Worm (Caenorhabditis elegans) whole organism, L2 larva: ENCODE measurements around the gene F55G11.1.
A peak's percentile ranks its signal among the peaks of the same experiment; 100 is the strongest.

ENCODE experiments used
- F13H6.1 ChIP-seq: sonication (generic microtip); optimal IDR thresholded peaks from 2 replicates; lab custom pipeline; 2016; ENCODE audit warnings: missing genetic modification characterization, missing compliant biosample characterization
- R02D3.7 ChIP-seq: fragments of 150-350 bp; optimal IDR thresholded peaks from 2 replicates; lab custom pipeline; 2014; ENCODE audit warnings: missing biosample characterization, missing genetic modification characterization
- Y55F3AM.14 ChIP-seq: fragments of 200-800 bp; sonication (Bioruptor generic); optimal IDR thresholded peaks from 2 replicates; lab custom pipeline; 2018; ENCODE audit warnings: mild to moderate bottlenecking, missing genetic modification characterization, missing compliant biosample characterization
- ZK546.5 ChIP-seq: sonication (generic microtip); optimal IDR thresholded peaks from 2 replicates; lab custom pipeline; 2017; ENCODE audit warnings: missing biosample characterization, missing genetic modification characterization
- alr-1 ChIP-seq: fragments of 150-350 bp; optimal IDR thresholded peaks from 2 replicates; lab custom pipeline; 2014; ENCODE audit warnings: missing biosample characterization, missing genetic modification characterization
- aly-2 ChIP-seq: fragments of 150-350 bp; optimal IDR thresholded peaks from 2 replicates; lab custom pipeline; 2014; ENCODE audit warnings: missing biosample characterization, missing genetic modification characterization
- blmp-1 ChIP-seq: sonication (generic microtip); optimal IDR thresholded peaks from 2 replicates; lab custom pipeline; 2017; ENCODE audit warnings: missing genetic modification characterization, mild to moderate bottlenecking, missing compliant biosample characterization, antibody characterized with exemption, moderate library complexity; ENCODE audit not compliant: insufficient read depth
- ceh-16 ChIP-seq: fragments of 150-350 bp; optimal IDR thresholded peaks from 2 replicates; lab custom pipeline; 2014; ENCODE audit warnings: missing biosample characterization, missing genetic modification characterization
- ceh-82 ChIP-seq: fragments of 150-350 bp; optimal IDR thresholded peaks from 2 replicates; lab custom pipeline; 2014; ENCODE audit warnings: missing biosample characterization, missing genetic modification characterization
- crh-2 ChIP-seq: sonication (generic microtip); optimal IDR thresholded peaks from 2 replicates; lab custom pipeline; 2017; ENCODE audit warnings: missing biosample characterization, missing genetic modification characterization
- egl-27 ChIP-seq: sonication (generic microtip); optimal IDR thresholded peaks from 3 replicates; lab custom pipeline; 2017; ENCODE audit warnings: missing biosample characterization, missing genetic modification reagents, missing genetic modification characterization
- elt-1 ChIP-seq: fragments of 150-350 bp; optimal IDR thresholded peaks from 2 replicates; lab custom pipeline; 2014; ENCODE audit warnings: missing biosample characterization, missing genetic modification characterization
- elt-3 ChIP-seq: sonication (generic microtip); optimal IDR thresholded peaks from 2 replicates; lab custom pipeline; 2017; ENCODE audit warnings: missing biosample characterization, missing genetic modification characterization
- fos-1 ChIP-seq: fragments of 150-350 bp; optimal IDR thresholded peaks from 2 replicates; lab custom pipeline; 2014; ENCODE audit warnings: missing biosample characterization, missing genetic modification characterization
- lin-11 ChIP-seq: fragments of 150-350 bp; sonication (generic microtip); optimal IDR thresholded peaks from 2 replicates; lab custom pipeline; 2014; ENCODE audit warnings: missing biosample characterization, missing genetic modification characterization, inconsistent platforms, mixed read lengths
- lin-13 ChIP-seq: fragments of 150-350 bp; optimal IDR thresholded peaks from 2 replicates; lab custom pipeline; 2014; ENCODE audit warnings: missing biosample characterization, missing genetic modification reagents, missing genetic modification characterization
- lin-39 ChIP-seq: fragments of 150-350 bp; optimal IDR thresholded peaks from 2 replicates; lab custom pipeline; 2014; ENCODE audit warnings: missing biosample characterization, missing genetic modification reagents, missing genetic modification characterization
- lsy-2 ChIP-seq, 2 experiments: fragments of 150-350 bp in 1 of 2; sonication (generic microtip) in 1 of 2; optimal IDR thresholded peaks; 2 replicates each; lab custom pipeline; 2014 to 2017; ENCODE audit warnings: missing biosample characterization in 2 of 2, missing genetic modification characterization in 2 of 2
- mbf-1 ChIP-seq: sonication (generic microtip); optimal IDR thresholded peaks from 2 replicates; lab custom pipeline; 2017; ENCODE audit warnings: missing biosample characterization, missing genetic modification characterization
- mdl-1 ChIP-seq, 2 experiments: fragments of 150-350 bp in 1 of 2; sonication (generic microtip) in 1 of 2; optimal IDR thresholded peaks; 2 replicates each; lab custom pipeline; 2017; ENCODE audit warnings: missing biosample characterization in 2 of 2, missing genetic modification characterization in 2 of 2
- nhr-10 ChIP-seq: sonication (generic microtip); optimal IDR thresholded peaks from 2 replicates; lab custom pipeline; 2017; ENCODE audit warnings: missing biosample characterization, missing genetic modification characterization
- nhr-11 ChIP-seq: fragments of 150-350 bp; optimal IDR thresholded peaks from 2 replicates; lab custom pipeline; 2014; ENCODE audit warnings: missing biosample characterization, missing genetic modification characterization
- nhr-12 ChIP-seq: fragments of 150-350 bp; optimal IDR thresholded peaks from 2 replicates; lab custom pipeline; 2014; ENCODE audit warnings: missing biosample characterization, missing genetic modification characterization
- nhr-129 ChIP-seq: fragments of 150-350 bp; optimal IDR thresholded peaks from 2 replicates; lab custom pipeline; 2014; ENCODE audit warnings: missing biosample characterization, missing genetic modification characterization
- nhr-21 ChIP-seq: fragments of 150-350 bp; optimal IDR thresholded peaks from 2 replicates; lab custom pipeline; 2014; ENCODE audit warnings: missing biosample characterization, missing genetic modification characterization
- nhr-237 ChIP-seq: fragments of 150-350 bp; optimal IDR thresholded peaks from 2 replicates; lab custom pipeline; 2014; ENCODE audit warnings: missing biosample characterization, missing genetic modification characterization
- nhr-25 ChIP-seq: fragments of 150-350 bp; sonication (generic microtip); optimal IDR thresholded peaks from 3 replicates; lab custom pipeline; 2014; ENCODE audit warnings: missing biosample characterization, missing genetic modification characterization
- nhr-77 ChIP-seq: fragments of 150-350 bp; optimal IDR thresholded peaks from 2 replicates; lab custom pipeline; 2014; ENCODE audit warnings: missing biosample characterization, missing genetic modification characterization
- sem-4 ChIP-seq: fragments of 150-350 bp; optimal IDR thresholded peaks from 2 replicates; lab custom pipeline; 2014; ENCODE audit warnings: missing biosample characterization, missing genetic modification reagents, missing genetic modification characterization
- skn-1 ChIP-seq: sonication (generic microtip); optimal IDR thresholded peaks from 2 replicates; lab custom pipeline; 2017; ENCODE audit warnings: missing biosample characterization, missing genetic modification characterization
- sma-9 ChIP-seq, 2 experiments: fragments of 150-350 bp in 1 of 2; sonication (generic microtip) in 1 of 2; optimal IDR thresholded peaks; 2 replicates each; lab custom pipeline; 2014 to 2016; ENCODE audit warnings: missing genetic modification characterization in 2 of 2, mild to moderate bottlenecking in 1 of 2, missing biosample characterization in 1 of 2, missing compliant biosample characterization in 1 of 2, missing genetic modification reagents in 1 of 2, moderate library complexity in 1 of 2
- unc-39 ChIP-seq: fragments of 150-350 bp; optimal IDR thresholded peaks from 2 replicates; lab custom pipeline; 2014; ENCODE audit warnings: missing biosample characterization, missing genetic modification characterization
- unc-62 ChIP-seq: fragments of 150-350 bp; optimal IDR thresholded peaks from 2 replicates; lab custom pipeline; 2014; ENCODE audit warnings: missing biosample characterization, missing genetic modification reagents, missing genetic modification characterization
- zag-1 ChIP-seq: fragments of 150-350 bp; optimal IDR thresholded peaks from 2 replicates; lab custom pipeline; 2014; ENCODE audit warnings: missing biosample characterization, missing genetic modification characterization

Gene F55G11.1

DNA sequence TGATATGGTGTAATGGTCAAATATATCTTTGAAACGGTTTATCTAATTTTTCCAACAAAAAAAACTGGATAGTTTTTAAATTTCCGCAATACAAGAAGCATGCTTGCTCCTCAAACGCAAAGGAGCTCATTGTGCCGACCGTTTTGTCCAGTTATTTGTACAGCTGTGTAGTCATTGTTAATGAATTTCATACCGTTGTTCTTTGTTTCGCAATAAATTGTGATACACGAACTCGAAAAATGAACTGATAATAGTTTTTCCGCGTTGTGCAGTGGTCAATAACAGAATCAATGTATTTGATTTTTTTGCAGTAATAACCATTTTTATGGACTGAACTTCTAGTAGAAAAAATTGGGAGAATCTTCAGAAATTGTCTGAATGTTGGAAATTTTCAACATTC lies 47.6 kb downstream of the F55G11.1 start:
- TF ChIP-seq sma-9 (GFP tag; optimal IDR thresholded peaks at IDR 0.05; lab: Kevin White, UChicago) (no peak), sma-9 (tag; optimal IDR thresholded peaks at IDR 0.05; lab: Kevin White, UChicago) (no peak), crh-2 (tag; lab: Kevin White, UChicago) (no peak), mdl-1 (tag; optimal IDR thresholded peaks at IDR 0.05; lab: Kevin White, UChicago) (no peak), nhr-129 (tag; lab: Kevin White, UChicago) (no peak), ceh-16 (tag; lab: Kevin White, UChicago) (no peak), nhr-10 (tag; lab: Kevin White, UChicago) (no peak), unc-39 (tag; lab: Kevin White, UChicago) (no peak), ZK546.5 (tag; lab: Kevin White, UChicago) (no peak), lin-13 (GFP tag; lab: Kevin White, UChicago) (no peak)

DNA sequence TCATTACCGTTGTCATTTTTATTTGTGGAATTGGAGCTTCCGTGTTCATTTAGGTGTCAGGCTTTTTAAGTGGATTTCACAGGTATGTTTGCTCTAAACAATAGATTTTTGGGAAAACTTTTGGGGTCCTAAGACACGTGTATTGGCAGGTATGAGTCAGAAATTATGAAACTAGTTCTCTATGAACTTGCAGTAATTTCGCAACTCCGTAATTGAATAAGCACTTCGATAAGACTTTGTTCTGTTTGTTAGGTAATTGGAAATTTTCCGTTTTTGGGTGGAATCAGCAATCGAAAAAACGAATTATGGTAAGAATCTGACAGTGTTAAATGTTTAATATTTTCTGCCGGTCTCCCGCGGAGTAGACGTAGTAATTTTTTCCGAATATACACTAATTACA lies 49.2 kb downstream of the F55G11.1 start:
- TF ChIP-seq ceh-82 (tag; lab: Kevin White, UChicago) (no peak), nhr-77 (tag; lab: Kevin White, UChicago) (no peak), nhr-237 (tag; lab: Kevin White, UChicago) (no peak), fos-1 (no peak), nhr-25 (tag; lab: Kevin White, UChicago) (no peak), skn-1 (tag; lab: Kevin White, UChicago) (no peak), egl-27 (no peak), blmp-1 (tag; lab: Kevin White, UChicago) (no peak), lin-11 (tag; lab: Kevin White, UChicago) (no peak), sem-4 (tag; lab: Kevin White, UChicago) (no peak), aly-2 (no peak), nhr-12 (tag; lab: Kevin White, UChicago) (no peak), elt-1 (tag; lab: Kevin White, UChicago) (no peak), sma-9 (GFP tag; optimal IDR thresholded peaks at IDR 0.05; lab: Kevin White, UChicago) (no peak), sma-9 (tag; optimal IDR thresholded peaks at IDR 0.05; lab: Kevin White, UChicago) (no peak), lin-39 (tag; lab: Kevin White, UChicago) (no peak), Y55F3AM.14 (GFP tag; lab: Kevin White, UChicago) (no peak), nhr-21 (tag; lab: Kevin White, UChicago) (no peak), mbf-1 (tag; lab: Kevin White, UChicago) (no peak), unc-62 (no peak)

DNA sequence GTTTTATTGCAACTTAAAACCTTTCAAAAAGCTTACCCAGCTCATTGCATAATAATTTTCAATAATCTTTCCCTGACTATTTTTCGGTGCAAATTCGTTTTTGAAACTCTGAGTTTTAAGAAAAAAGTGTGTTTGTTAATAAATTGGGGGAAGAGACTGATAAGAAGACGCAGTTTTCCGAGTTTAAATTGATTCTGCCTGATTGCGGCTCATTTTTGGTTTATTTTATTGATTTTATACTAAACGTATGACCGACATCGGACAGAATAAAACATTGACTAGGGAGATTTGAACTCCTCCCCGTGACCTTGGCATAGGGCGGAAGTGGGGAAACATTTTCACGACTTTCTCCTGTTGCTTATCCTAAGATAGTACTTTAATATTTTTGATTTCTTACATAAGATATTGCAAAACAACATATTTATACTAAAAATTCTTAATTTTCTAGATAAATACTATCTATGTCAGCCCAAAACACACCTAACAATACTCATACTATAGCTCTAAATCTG lies 50.0 kb downstream of the F55G11.1 start, which contains the start of gene K08D8.7:
Gene K08D8.7, plus strand, starts transcription at position 462 of the 512 bp plus-strand sequence.
- TF ChIP-seq nhr-25 (tag; lab: Kevin White, UChicago): no peak
- peak; percentile 70 for TF ChIP-seq fos-1

DNA sequence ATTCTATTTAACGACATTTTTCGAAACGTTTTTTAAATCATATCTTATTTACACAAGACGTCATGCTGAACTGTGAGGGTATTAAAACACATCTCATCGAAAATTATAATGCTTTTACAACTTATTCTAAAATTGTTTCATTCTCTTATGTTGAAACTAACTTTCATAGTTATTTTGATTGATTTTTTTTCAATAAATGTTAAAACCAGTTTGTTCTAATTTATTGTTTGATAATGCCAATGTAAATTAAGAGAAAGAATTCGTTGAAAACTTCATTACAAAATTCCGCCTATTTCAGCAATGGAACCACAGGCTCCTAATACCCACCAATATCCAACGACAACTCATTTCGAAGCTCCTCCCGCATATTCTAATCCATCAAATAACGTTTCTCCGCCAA lies 51.4 kb downstream of the F55G11.1 start, which contains the start of gene K08D8.11:
Gene K08D8.11, plus strand, starts transcription at position 301 of the 400 bp plus-strand sequence.
- TF ChIP-seq nhr-11 (tag; lab: Kevin White, UChicago) (no peak), ceh-82 (tag; lab: Kevin White, UChicago) (no peak), blmp-1 (tag; lab: Kevin White, UChicago) (no peak), R02D3.7 (no peak), elt-1 (tag; lab: Kevin White, UChicago) (no peak), lsy-2 (tag; optimal IDR thresholded peaks at IDR 0.05; lab: Kevin White, UChicago) (no peak), unc-62 (no peak), elt-3 (tag; lab: Kevin White, UChicago) (no peak), nhr-25 (tag; lab: Kevin White, UChicago) (no peak), nhr-237 (tag; lab: Kevin White, UChicago) (no peak), lin-39 (tag; lab: Kevin White, UChicago) (no peak), nhr-12 (tag; lab: Kevin White, UChicago) (no peak), zag-1 (tag; lab: Kevin White, UChicago) (no peak), crh-2 (tag; lab: Kevin White, UChicago) (no peak), alr-1 (no peak), F13H6.1 (tag; lab: Kevin White, UChicago) (no peak), mdl-1 (tag; optimal IDR thresholded peaks at IDR 0.05; lab: Kevin White, UChicago) (no peak), unc-39 (tag; lab: Kevin White, UChicago) (no peak), mbf-1 (tag; lab: Kevin White, UChicago) (no peak)
- TF ChIP-seq, all 48 proteins: peak for 0
